Fruit fly (Drosophila melanogaster): Measurements from ENCODE around the gene Dsk.

Gene Dsk

dm6 chr3R:4229137-4229764, 39.2 kb upstream of the Dsk start, which contains the start of gene DhpD (continued):
- TF ChIP-seq wdn (GFP tag; IDR thresholded peaks at IDR 0.05), result peak; percentile 60; the same call in 1 of the 2 replicates
- TF ChIP-seq CG11247 (GFP tag; IDR thresholded peaks at IDR 0.05), result peak; percentile 73
- TF ChIP-seq cas (GFP tag; IDR thresholded peaks at IDR 0.05), result peak; percentile 71
- no peak for TF ChIP-seq dmrt11E (tag; optimal IDR thresholded peaks at IDR 0.05)
- TF ChIP-seq tgo (GFP tag; IDR thresholded peaks at IDR 0.05), result peak; percentile 60; the same call in 2 of the 3 replicates
- no peak for TF ChIP-seq aop (GFP tag; IDR thresholded peaks at IDR 0.05)
- TF ChIP-seq CG32767 (GFP tag; IDR thresholded peaks at IDR 0.05), result no peak
- peak; percentile 59 for TF ChIP-seq Asciz (GFP tag; optimal IDR thresholded peaks at IDR 0.05)
- TF ChIP-seq Dad (GFP tag; optimal IDR thresholded peaks at IDR 0.05), result no peak
- no peak for TF ChIP-seq Dek (tag; optimal IDR thresholded peaks at IDR 0.05)
- peak; percentile 68 for TF ChIP-seq ttk (GFP tag; IDR thresholded peaks at IDR 0.05)
- peak; percentile 56 for TF ChIP-seq CG6813 (GFP tag; optimal IDR thresholded peaks at IDR 0.05)
- TF ChIP-seq disco-r (GFP tag; optimal IDR thresholded peaks at IDR 0.05), result no peak
- TF ChIP-seq crc (GFP tag; optimal IDR thresholded peaks at IDR 0.05), result no peak
- no peak for TF ChIP-seq Spps (tag; optimal IDR thresholded peaks at IDR 0.05)
- no peak for TF ChIP-seq zf30C (GFP tag; optimal IDR thresholded peaks at IDR 0.05)
- TF ChIP-seq klu (GFP tag; IDR thresholded peaks at IDR 0.05), result peak; percentile 45
- TF ChIP-seq CG15601 (tag; optimal IDR thresholded peaks at IDR 0.05), result no peak
- TF ChIP-seq CG10209 (GFP tag; optimal IDR thresholded peaks at IDR 0.05), result peak; percentile 69
- no peak for TF ChIP-seq CG1832 (GFP tag; optimal IDR thresholded peaks at IDR 0.05)
- TF ChIP-seq Ada2b (GFP tag; IDR thresholded peaks at IDR 0.05), result peak; percentile 57
- peak; percentile 54 for TF ChIP-seq CG14014 (GFP tag; IDR thresholded peaks at IDR 0.05)
- peak; percentile 35 for TF ChIP-seq dm (GFP tag; optimal IDR thresholded peaks at IDR 0.05)
- TF ChIP-seq ssp (GFP tag; IDR thresholded peaks at IDR 0.05), result peak; percentile 48
- TF ChIP-seq lbe (GFP tag; optimal IDR thresholded peaks at IDR 0.05), result peak; percentile 82
- TF ChIP-seq rib (GFP tag; IDR thresholded peaks at IDR 0.05), result no peak
- TF ChIP-seq crp (GFP tag; optimal IDR thresholded peaks at IDR 0.05), result peak in 1 of 2 experiments; percentile 78
- no peak for TF ChIP-seq jumu (GFP tag; optimal IDR thresholded peaks at IDR 0.05)
- peak; percentile 74 for TF ChIP-seq zfh2 (GFP tag; optimal IDR thresholded peaks at IDR 0.05)
- peak; percentile 71 for TF ChIP-seq CG17385 (GFP tag; optimal IDR thresholded peaks at IDR 0.05)
- TF ChIP-seq CG2712 (tag; optimal IDR thresholded peaks at IDR 0.05), result peak; percentile 79
- peak; percentile 93 for TF ChIP-seq bbx (GFP tag; IDR thresholded peaks at IDR 0.05; ENCODE audit: partially characterized antibody)
- TF ChIP-seq Sox100B (GFP tag; optimal IDR thresholded peaks at IDR 0.05), result no peak
- peak; percentile 65 for TF ChIP-seq CG12391 (tag; optimal IDR thresholded peaks at IDR 0.05)
- no peak for TF ChIP-seq CG33557 (GFP tag; optimal IDR thresholded peaks at IDR 0.05)
- TF ChIP-seq CG11560 (tag; IDR thresholded peaks at IDR 0.05), result peak; percentile 56; the same call in 1 of the 3 replicates
- peak; percentile 78 for TF ChIP-seq CG11085 (GFP tag; IDR thresholded peaks at IDR 0.05)
- TF ChIP-seq vfl (GFP tag; optimal IDR thresholded peaks at IDR 0.05), result peak; percentile 42
- TF ChIP-seq Myb (GFP tag; optimal IDR thresholded peaks at IDR 0.05), result peak; percentile 37
- no peak for TF ChIP-seq NK7.1 (GFP tag; optimal IDR thresholded peaks at IDR 0.05)
- no peak for TF ChIP-seq CG2202 (tag; optimal IDR thresholded peaks at IDR 0.05)
- TF ChIP-seq esg (GFP tag; conservative IDR thresholded peaks at IDR 0.05), result no peak; the same call in 1 of the 2 replicates
- peak; percentile 76 for TF ChIP-seq HLH3B (GFP tag; IDR thresholded peaks at IDR 0.05)
- TF ChIP-seq hbn (GFP tag; IDR thresholded peaks at IDR 0.05; ENCODE audit: partially characterized antibody), result no peak
- TF ChIP-seq Side (GFP tag; optimal IDR thresholded peaks at IDR 0.05), result no peak
- peak; percentile 34 to 64 for TF ChIP-seq bsh (GFP tag; optimal IDR thresholded peaks at IDR 0.05)
- TF ChIP-seq CG6175 (GFP tag; IDR thresholded peaks at IDR 0.05), result peak; percentile 32; the same call in 1 of the 3 replicates
- TF ChIP-seq CG12744 (GFP tag; optimal IDR thresholded peaks at IDR 0.05), result peak; percentile 61
- peak; percentile 63 for TF ChIP-seq CG12155 (GFP tag; optimal IDR thresholded peaks at IDR 0.05)
- TF ChIP-seq CG9727 (GFP tag; optimal IDR thresholded peaks at IDR 0.05), result peak; percentile 49
- no peak for TF ChIP-seq yki (optimal IDR thresholded peaks at IDR 0.05)

Measured in whole organism, embryonic.